Worm (Caenorhabditis elegans) whole organism, early embryonic: ENCODE results near the gene F10D7.10.

Experiments
- B0310.2 ChIP-seq: sonication (generic microtip); optimal IDR thresholded peaks from 2 replicates; lab custom pipeline; 2016; ENCODE audit warnings: mild to moderate bottlenecking, missing genetic modification characterization, missing compliant biosample characterization
- F13C5.2 ChIP-seq: sonication (generic microtip); optimal IDR thresholded peaks from 2 replicates; lab custom pipeline; 2017; ENCODE audit warnings: mild to moderate bottlenecking, missing genetic modification characterization, inconsistent platforms, missing compliant biosample characterization
- aly-1 ChIP-seq: sonication (generic microtip); optimal IDR thresholded peaks from 2 replicates; lab custom pipeline; 2016; ENCODE audit warnings: missing genetic modification characterization, missing compliant biosample characterization
- ama-1 ChIP-seq: fragments of 150-350 bp; optimal IDR thresholded peaks from 2 replicates; lab custom pipeline; 2014
- ceh-13 ChIP-seq: fragments of 200-800 bp; sonication (Bioruptor generic); optimal IDR thresholded peaks from 2 replicates; lab custom pipeline; 2018; ENCODE audit warnings: mild to moderate bottlenecking, missing genetic modification characterization, missing compliant biosample characterization
- ceh-36 ChIP-seq: sonication (generic microtip); optimal IDR thresholded peaks from 2 replicates; lab custom pipeline; 2016; ENCODE audit warnings: missing genetic modification characterization, inconsistent platforms, missing compliant biosample characterization
- ets-7 ChIP-seq: sonication (generic microtip); optimal IDR thresholded peaks from 2 replicates; lab custom pipeline; 2016; ENCODE audit warnings: missing genotype, missing genetic modification characterization, missing compliant biosample characterization
- flt-1 ChIP-seq: fragments of 200-800 bp; sonication (Bioruptor generic); IDR thresholded peaks from 2 replicates; pipeline ENCODE4 v1.3.6; 2022; ENCODE audit warnings: missing genetic modification characterization, missing compliant biosample characterization
- hmbx-1 ChIP-seq: sonication (generic microtip); optimal IDR thresholded peaks from 2 replicates; lab custom pipeline; 2016; ENCODE audit warnings: mild to moderate bottlenecking, missing genetic modification characterization, missing compliant biosample characterization
- hmg-4 ChIP-seq: fragments of 200-800 bp; sonication (Bioruptor generic); optimal IDR thresholded peaks from 2 replicates; lab custom pipeline; 2018; ENCODE audit warnings: mild to moderate bottlenecking, missing genetic modification characterization, missing compliant biosample characterization
- hnd-1 ChIP-seq: sonication (generic microtip); optimal IDR thresholded peaks from 2 replicates; lab custom pipeline; 2016; ENCODE audit warnings: missing genetic modification characterization, missing compliant biosample characterization
- pes-1 ChIP-seq: fragments of 200-800 bp; sonication (Bioruptor generic); IDR thresholded peaks from 2 replicates; pipeline ENCODE4 v1.3.6; 2022; ENCODE audit warnings: missing genetic modification reagents, missing genetic modification characterization, missing compliant biosample characterization
- scrt-1 ChIP-seq: fragments of 200-800 bp; sonication (Bioruptor generic); IDR thresholded peaks from 2 replicates; pipeline ENCODE4 v1.3.6; 2022; ENCODE audit warnings: missing genetic modification characterization, missing compliant biosample characterization
- sea-1 ChIP-seq: fragments of 200-800 bp; sonication (Bioruptor generic); conservative IDR thresholded peaks from 2 replicates; pipeline ENCODE4 v1.3.6; 2022; ENCODE audit warnings: missing genetic modification characterization, missing compliant biosample characterization
- tbx-11 ChIP-seq: fragments of 200-800 bp; sonication (Bioruptor generic); IDR thresholded peaks from 2 replicates; pipeline ENCODE4 v1.3.6; 2022; ENCODE audit warnings: missing genetic modification characterization, missing compliant biosample characterization
- tbx-37 ChIP-seq: fragments of 200-800 bp; sonication (Bioruptor generic); conservative IDR thresholded peaks from 2 replicates; pipeline ENCODE4 v1.3.6; 2022; ENCODE audit warnings: missing genetic modification reagents, missing genetic modification characterization, missing compliant biosample characterization
- tra-4 ChIP-seq: sonication (generic microtip); optimal IDR thresholded peaks from 2 replicates; lab custom pipeline; 2017; ENCODE audit warnings: missing genetic modification characterization, missing compliant biosample characterization

Gene F10D7.10

DNA sequence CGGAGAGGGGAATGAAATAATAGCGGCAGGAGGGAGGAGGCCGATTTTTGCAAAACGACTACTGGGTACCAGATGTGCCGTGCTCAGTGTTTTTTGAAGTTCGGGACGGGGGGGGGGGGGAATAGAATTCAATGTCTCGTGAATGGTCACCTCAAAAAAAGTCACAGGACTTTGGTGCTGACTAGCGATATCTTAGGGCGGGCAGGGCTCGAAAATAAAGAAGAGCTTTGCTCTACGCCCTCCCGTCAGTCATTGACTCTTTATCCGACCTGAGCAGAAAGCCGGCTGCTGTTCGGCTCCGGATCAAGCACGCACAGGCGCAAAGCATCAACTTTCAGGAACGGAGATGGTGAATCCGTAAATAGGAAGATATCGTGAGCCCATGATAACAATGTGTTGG is 11.0 kb upstream of the F10D7.10 start:
- TF ChIP-seq tra-4 (no peak), hmbx-1 (tag; lab: Kevin White, UChicago) (no peak), ets-7 (tag; lab: Kevin White, UChicago) (no peak), sea-1 (GFP tag; lab: Robert Waterston, UW) (no peak), ama-1 (lab: Kevin White, UChicago) (no peak), hmg-4 (GFP tag; lab: Kevin White, UChicago) (no peak), scrt-1 (no peak), ceh-13 (no peak), hnd-1 (tag; lab: Kevin White, UChicago) (no peak), F13C5.2 (tag; lab: Kevin White, UChicago) (no peak)

DNA sequence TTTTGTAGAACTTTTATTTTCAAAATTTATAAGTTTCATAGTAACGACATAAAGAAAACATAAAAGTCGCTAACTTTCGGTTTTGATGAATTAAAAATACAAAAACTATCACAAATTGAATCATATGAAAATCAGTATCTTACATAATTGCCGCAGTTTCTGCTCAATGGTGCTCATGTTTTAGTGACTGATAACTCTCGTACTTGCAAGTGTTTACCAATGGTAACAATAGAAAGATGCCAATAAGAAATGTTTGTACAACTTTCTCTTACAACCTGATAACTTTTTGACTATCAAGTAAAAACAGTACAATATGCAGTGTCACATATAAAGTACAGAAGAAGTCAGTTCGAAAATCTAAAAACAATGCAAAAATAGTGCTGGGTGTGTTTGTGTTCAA is 6.6 kb upstream of the F10D7.10 start:
- no peak for TF ChIP-seq tbx-11 (GFP tag; lab: Robert Waterston, UW)
- TF ChIP-seq tra-4: no peak
- no peak for TF ChIP-seq scrt-1
- TF ChIP-seq ceh-36: no peak
- no peak for TF ChIP-seq tbx-37
- no peak for TF ChIP-seq hnd-1 (tag; lab: Kevin White, UChicago)
- TF ChIP-seq F13C5.2 (tag; lab: Kevin White, UChicago): no peak
- TF ChIP-seq ets-7 (tag; lab: Kevin White, UChicago): no peak

DNA sequence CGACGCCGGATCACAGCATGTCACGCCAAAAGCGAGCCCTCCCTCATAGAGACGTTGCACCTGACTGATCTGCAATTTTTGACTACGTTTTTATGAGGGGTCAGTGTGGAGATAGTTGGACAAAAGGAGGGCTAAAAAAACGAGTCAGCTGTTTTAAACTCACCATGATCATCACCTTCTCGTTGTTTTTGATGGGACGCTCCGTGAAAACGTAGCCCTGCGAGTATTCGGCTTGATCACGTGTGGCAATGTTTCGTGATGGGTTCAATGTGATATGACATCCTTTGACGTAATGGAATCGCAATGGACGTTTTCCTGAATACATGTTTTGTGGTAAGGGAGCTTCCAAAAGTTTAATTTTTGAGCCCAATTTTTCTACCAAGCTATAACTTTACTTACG is 5.5 kb upstream of the F10D7.10 start:
- no peak for TF ChIP-seq F13C5.2 (tag; lab: Kevin White, UChicago)
- no peak for TF ChIP-seq ets-7 (tag; lab: Kevin White, UChicago)
- no peak for TF ChIP-seq aly-1
- TF ChIP-seq hmbx-1 (tag; lab: Kevin White, UChicago): no peak
- TF ChIP-seq ama-1 (lab: Kevin White, UChicago): no peak
- TF ChIP-seq tbx-11 (GFP tag; lab: Robert Waterston, UW): no peak
- TF ChIP-seq ceh-13: no peak
- no peak for TF ChIP-seq scrt-1
- no peak for TF ChIP-seq tra-4
- no peak for TF ChIP-seq hmg-4 (GFP tag; lab: Kevin White, UChicago)
- TF ChIP-seq B0310.2 (tag; lab: Kevin White, UChicago): no peak
- TF ChIP-seq sea-1 (GFP tag; lab: Robert Waterston, UW): no peak
- no peak for TF ChIP-seq hnd-1 (tag; lab: Kevin White, UChicago)
- TF ChIP-seq ceh-36: no peak
- TF ChIP-seq pes-1: no peak

DNA sequence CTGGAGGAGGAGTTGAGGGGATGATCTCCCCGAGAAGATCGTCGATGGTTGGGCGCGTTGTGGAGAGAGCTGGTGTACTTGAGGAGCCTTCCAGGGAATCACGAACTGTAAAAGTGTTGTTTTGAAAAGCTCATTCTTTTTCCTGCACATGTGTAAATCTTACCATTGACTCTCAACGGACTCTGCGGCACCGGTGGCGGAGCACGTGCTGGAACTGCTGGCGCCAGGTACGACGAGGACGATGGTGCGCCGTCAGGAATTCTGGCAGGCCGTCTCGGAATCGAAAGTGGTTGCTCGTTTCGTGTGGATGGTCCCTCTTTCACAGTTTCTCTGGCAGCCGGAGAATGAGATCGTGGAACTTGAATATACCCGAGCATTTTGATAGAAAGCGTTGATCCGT is 4.8 kb upstream of the F10D7.10 start:
- TF ChIP-seq ceh-13 (no peak), ceh-36 (no peak), pes-1 (no peak), sea-1 (GFP tag; lab: Robert Waterston, UW) (no peak), ama-1 (lab: Kevin White, UChicago) (no peak), aly-1 (no peak), B0310.2 (tag; lab: Kevin White, UChicago) (no peak)

DNA sequence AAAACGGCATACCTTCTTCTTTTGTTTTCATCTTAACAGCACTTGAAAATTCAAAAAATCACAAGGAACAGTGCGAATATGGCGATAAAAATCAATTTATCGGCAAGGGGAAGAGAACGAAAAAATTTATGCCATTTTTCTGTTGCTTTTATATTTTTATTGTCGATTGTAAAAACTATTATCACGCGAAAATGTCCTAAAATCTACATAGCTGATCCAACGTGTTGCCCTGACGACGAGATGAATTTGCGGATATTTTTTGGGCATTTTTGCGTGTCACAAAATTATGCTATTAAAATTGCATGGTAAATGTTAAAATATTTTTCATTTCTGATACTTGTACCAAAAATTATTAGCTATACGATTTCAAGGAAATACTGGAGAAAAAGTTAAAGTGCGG is 2.4 kb upstream of the F10D7.10 start, which contains the start of gene F10D7.4:
Gene F10D7.4 (minus strand): TSS at position 101 of the 400 bp plus-strand sequence.
- TF ChIP-seq F13C5.2 (tag; lab: Kevin White, UChicago): no peak
- TF ChIP-seq aly-1: no peak
- no peak for TF ChIP-seq tra-4
- TF ChIP-seq pes-1: no peak
- no peak for TF ChIP-seq flt-1 (GFP tag; lab: Robert Waterston, UW)
- no peak for TF ChIP-seq sea-1 (GFP tag; lab: Robert Waterston, UW)
- TF ChIP-seq hnd-1 (tag; lab: Kevin White, UChicago): no peak
- no peak for TF ChIP-seq B0310.2 (tag; lab: Kevin White, UChicago)

DNA sequence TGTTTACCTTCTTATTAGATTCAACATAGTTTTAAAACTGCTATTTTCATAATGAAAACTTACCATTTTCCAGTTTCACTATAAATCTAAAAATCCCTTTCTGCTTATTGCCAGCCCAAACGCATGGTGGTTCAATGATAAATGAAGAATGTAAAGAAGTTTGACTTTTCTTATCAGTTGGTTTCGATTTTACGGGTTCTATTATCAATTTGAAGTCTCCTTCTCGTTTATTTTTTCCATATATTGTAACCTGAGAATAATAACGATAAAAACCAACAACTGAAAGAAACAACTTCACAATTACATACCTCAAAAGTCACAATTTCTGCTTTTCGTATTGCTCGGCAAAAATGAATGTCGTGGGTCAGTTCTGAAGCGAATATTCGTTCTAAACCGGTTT is 579 bp downstream of the F10D7.10 start:
- TF ChIP-seq ceh-13: no peak
- TF ChIP-seq scrt-1: no peak
- TF ChIP-seq tra-4: no peak
- TF ChIP-seq ceh-36: no peak
- TF ChIP-seq ama-1 (lab: Kevin White, UChicago): no peak
- TF ChIP-seq tbx-11 (GFP tag; lab: Robert Waterston, UW): no peak
- TF ChIP-seq aly-1: no peak
- TF ChIP-seq pes-1: no peak
- TF ChIP-seq flt-1 (GFP tag; lab: Robert Waterston, UW): no peak
- no peak for TF ChIP-seq tbx-37
- no peak for TF ChIP-seq sea-1 (GFP tag; lab: Robert Waterston, UW)
- TF ChIP-seq B0310.2 (tag; lab: Kevin White, UChicago): no peak
- TF ChIP-seq F13C5.2 (tag; lab: Kevin White, UChicago): no peak
- no peak for TF ChIP-seq hmbx-1 (tag; lab: Kevin White, UChicago)
- no peak for TF ChIP-seq ets-7 (tag; lab: Kevin White, UChicago)
- TF ChIP-seq hnd-1 (tag; lab: Kevin White, UChicago): no peak
- no peak for TF ChIP-seq hmg-4 (GFP tag; lab: Kevin White, UChicago)

DNA sequence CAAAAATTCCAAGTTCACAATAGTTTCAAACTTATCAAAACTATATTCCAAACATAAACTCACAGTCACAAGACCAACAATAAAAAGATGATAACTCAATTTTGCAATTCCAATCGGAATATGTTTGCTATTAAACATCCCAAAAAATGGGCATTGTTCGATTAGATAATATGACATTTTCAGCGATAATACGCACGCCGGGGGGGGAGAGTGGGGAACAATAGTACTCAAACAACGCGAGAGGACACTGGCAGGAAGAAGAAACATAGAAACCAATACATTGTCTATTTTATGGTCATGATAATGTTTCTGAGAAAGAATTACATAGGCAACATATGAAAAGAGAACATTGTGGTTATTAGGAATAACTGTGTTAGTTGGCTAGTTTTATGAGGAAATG is 3.7 kb downstream of the F10D7.10 start:
- TF ChIP-seq tbx-37 (no peak), ceh-13 (no peak), B0310.2 (tag; lab: Kevin White, UChicago) (no peak), flt-1 (GFP tag; lab: Robert Waterston, UW) (no peak), scrt-1 (no peak), tra-4 (no peak), sea-1 (GFP tag; lab: Robert Waterston, UW) (no peak), ama-1 (lab: Kevin White, UChicago) (no peak), tbx-11 (GFP tag; lab: Robert Waterston, UW) (no peak), hnd-1 (tag; lab: Kevin White, UChicago) (no peak), hmbx-1 (tag; lab: Kevin White, UChicago) (no peak), ets-7 (tag; lab: Kevin White, UChicago) (no peak), F13C5.2 (tag; lab: Kevin White, UChicago) (no peak)

DNA sequence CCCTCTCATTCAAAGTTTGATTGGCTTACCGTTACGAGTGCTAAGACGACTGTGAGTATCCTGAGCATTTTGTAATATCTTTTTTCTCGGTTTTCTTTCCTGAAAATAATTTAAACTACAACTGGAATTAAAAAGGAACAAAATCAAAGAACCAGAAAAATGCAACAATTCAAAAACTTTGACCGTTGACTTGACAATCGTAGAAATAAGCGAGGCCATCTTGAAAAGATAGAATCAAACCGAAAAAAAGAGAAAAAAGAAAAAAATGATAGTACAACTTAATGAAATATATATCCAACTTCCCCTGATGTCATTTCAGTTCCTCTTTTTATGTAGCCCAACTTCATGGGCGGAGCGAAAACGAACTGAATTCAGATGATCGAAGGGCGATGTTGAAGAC is 5.0 kb downstream of the F10D7.10 start, which contains the start of gene F10D7.3:
Gene F10D7.3 (minus strand): TSS at position 101 of the 400 bp plus-strand sequence.
- TF ChIP-seq hmbx-1 (tag; lab: Kevin White, UChicago) (no peak), hnd-1 (tag; lab: Kevin White, UChicago) (no peak), tra-4 (no peak), ceh-13 (no peak), ceh-36 (no peak), aly-1 (no peak), hmg-4 (GFP tag; lab: Kevin White, UChicago) (no peak), B0310.2 (tag; lab: Kevin White, UChicago) (no peak), tbx-37 (no peak)
